Fruit fly (Drosophila melanogaster) whole organism, embryonic: ENCODE measurements around the gene mus301.

Source experiments
- Asciz ChIP-seq: fragments of 200-800 bp; sonication (Bioruptor generic); optimal IDR thresholded peaks from 2 replicates; lab custom pipeline; 2017; ENCODE audit warnings: missing biosample characterization, mild to moderate bottlenecking, missing genetic modification characterization, missing genetic modification reagents
- CG10959 ChIP-seq: fragments of 200-800 bp; sonication (Bioruptor generic); IDR thresholded peaks from 2 replicates; pipeline ENCODE4 v1.3.6; 2022; ENCODE audit warnings: missing biosample characterization, missing genetic modification characterization
- CG11085 ChIP-seq: fragments of 200-800 bp; sonication (Bioruptor generic); IDR thresholded peaks from 2 replicates; pipeline ENCODE4 v1.3.6; 2022; ENCODE audit warnings: missing biosample characterization, missing genetic modification characterization
- CG13424 ChIP-seq: fragments of 200-800 bp; sonication (Bioruptor generic); optimal IDR thresholded peaks from 2 replicates; lab custom pipeline; 2019; ENCODE audit warnings: missing biosample characterization, mild to moderate bottlenecking, missing genetic modification characterization, moderate library complexity
- CG14441 ChIP-seq: fragments of 200-800 bp; sonication (Bioruptor generic); IDR thresholded peaks from 2 replicates; pipeline ENCODE4 v1.3.6; 2022; ENCODE audit warnings: missing biosample characterization, missing genetic modification characterization
- CG14667 ChIP-seq: fragments of 200-800 bp; sonication (Bioruptor generic); IDR thresholded peaks from 2 replicates; pipeline ENCODE4 v1.3.6; 2022; ENCODE audit warnings: missing biosample characterization, missing genetic modification characterization
- CG15514 ChIP-seq: fragments of 200-800 bp; sonication (Bioruptor generic); optimal IDR thresholded peaks from 3 replicates; lab custom pipeline; 2017; ENCODE audit warnings: missing biosample characterization, missing genetic modification characterization, mild to moderate bottlenecking, moderate library complexity, missing genetic modification reagents
- CG16863 ChIP-seq: fragments of 200-800 bp; sonication (Bioruptor generic); optimal IDR thresholded peaks from 3 replicates; lab custom pipeline; 2016; ENCODE audit warnings: missing biosample characterization, missing genetic modification characterization
- CG1792 ChIP-seq: fragments of 200-800 bp; sonication (Bioruptor generic); optimal IDR thresholded peaks from 2 replicates; lab custom pipeline; 2016; ENCODE audit warnings: missing biosample characterization, missing genetic modification characterization
- CG18599 ChIP-seq: fragments of 200-800 bp; sonication (Bioruptor generic); optimal IDR thresholded peaks from 3 replicates; lab custom pipeline; 2017; ENCODE audit warnings: missing biosample characterization, missing genetic modification characterization, mild to moderate bottlenecking, moderate library complexity, missing genetic modification reagents
- CG2202 ChIP-seq: fragments of 200-800 bp; sonication (Bioruptor generic); optimal IDR thresholded peaks from 2 replicates; lab custom pipeline; 2018; ENCODE audit warnings: missing biosample characterization, mild to moderate bottlenecking, missing genetic modification characterization
- CG32767 ChIP-seq: fragments of 200-800 bp; sonication (Bioruptor generic); IDR thresholded peaks from 2 replicates; pipeline ENCODE4 v1.3.6; 2022; ENCODE audit warnings: missing biosample characterization, missing genetic modification characterization
- CG33213 ChIP-seq: fragments of 200-800 bp; sonication (Bioruptor generic); optimal IDR thresholded peaks from 3 replicates; lab custom pipeline; 2016; ENCODE audit warnings: missing biosample characterization, missing genetic modification characterization
- CG33557 ChIP-seq: fragments of 200-800 bp; sonication (Bioruptor generic); optimal IDR thresholded peaks from 2 replicates; lab custom pipeline; 2019; ENCODE audit warnings: missing biosample characterization, mild to moderate bottlenecking, missing genetic modification characterization, moderate library complexity
- CG34224 ChIP-seq: fragments of 200-800 bp; sonication (Bioruptor generic); IDR thresholded peaks from 3 replicates; pipeline ENCODE4 v1.3.6; 2022; ENCODE audit warnings: missing biosample characterization, missing genetic modification characterization; ENCODE audit not compliant: partially characterized antibody
- CG34422 ChIP-seq: fragments of 200-800 bp; sonication (Bioruptor generic); IDR thresholded peaks from 3 replicates; pipeline ENCODE4 v1.3.6; 2022; ENCODE audit warnings: missing biosample characterization, missing genetic modification characterization
- CG4404 ChIP-seq: fragments of 200-800 bp; sonication (Bioruptor generic); IDR thresholded peaks from 2 replicates; pipeline ENCODE4 v1.3.6; 2022; ENCODE audit warnings: missing biosample characterization, missing genetic modification characterization
- CG4730 ChIP-seq: fragments of 200-800 bp; sonication (Bioruptor generic); IDR thresholded peaks from 2 replicates; pipeline ENCODE4 v1.3.6; 2022; ENCODE audit warnings: missing biosample characterization, missing genetic modification characterization
- CG8359 ChIP-seq: fragments of 200-800 bp; sonication (Bioruptor generic); optimal IDR thresholded peaks from 2 replicates; lab custom pipeline; 2017; ENCODE audit warnings: missing biosample characterization, mild to moderate bottlenecking, missing genetic modification characterization, borderline replicate concordance
- CG8765 ChIP-seq: fragments of 200-800 bp; sonication (Bioruptor generic); IDR thresholded peaks from 2 replicates; pipeline ENCODE4 v1.3.6; 2022; ENCODE audit warnings: missing biosample characterization, missing genetic modification characterization
- CG9215 ChIP-seq: fragments of 200-800 bp; sonication (Bioruptor generic); IDR thresholded peaks from 2 replicates; pipeline ENCODE4 v1.3.6; 2022; ENCODE audit warnings: missing biosample characterization, missing genetic modification characterization
- D ChIP-seq, 2 experiments: fragments of 200-800 bp in 1 of 2; fragments of >200 bp in 1 of 2; sonication (Bioruptor generic) in 1 of 2; optimal IDR thresholded peaks; 2 replicates in 1 of 2; 3 replicates in 1 of 2; lab custom pipeline; 2017; ENCODE audit warnings: mild to moderate bottlenecking in 1 of 2, missing biosample characterization in 1 of 2, missing genetic modification characterization in 1 of 2, missing genetic modification reagents in 1 of 2
- Doc3 ChIP-seq: fragments of 200-800 bp; sonication (Bioruptor generic); IDR thresholded peaks from 3 replicates; pipeline ENCODE4 v1.3.6; 2022; ENCODE audit warnings: missing biosample characterization, missing genetic modification characterization; ENCODE audit not compliant: partially characterized antibody
- Dp ChIP-seq: fragments of 200-800 bp; sonication (Bioruptor generic); optimal IDR thresholded peaks from 2 replicates; lab custom pipeline; 2018; ENCODE audit warnings: missing biosample characterization, mild to moderate bottlenecking, missing genetic modification characterization, moderate library complexity
- Gug ChIP-seq: fragments of 200-800 bp; sonication (Bioruptor generic); IDR thresholded peaks from 4 replicates; pipeline ENCODE4 v1.3.6; 2022; ENCODE audit warnings: missing biosample characterization, missing genetic modification characterization
- Hand ChIP-seq: fragments of 200-800 bp; sonication (Bioruptor generic); optimal IDR thresholded peaks from 2 replicates; lab custom pipeline; 2017; ENCODE audit warnings: mild to moderate bottlenecking, missing biosample characterization, missing genetic modification reagents, missing genetic modification characterization
- HmgD ChIP-seq: fragments of 200-800 bp; sonication (Bioruptor generic); optimal IDR thresholded peaks from 3 replicates; lab custom pipeline; 2016; ENCODE audit warnings: missing biosample characterization, missing genetic modification characterization
- Mrtf ChIP-seq: fragments of 200-800 bp; sonication (Bioruptor generic); IDR thresholded peaks from 3 replicates; pipeline ENCODE4 v1.3.6; 2022; ENCODE audit warnings: missing biosample characterization, missing genetic modification characterization
- Sox100B ChIP-seq: fragments of 200-800 bp; sonication (Bioruptor generic); optimal IDR thresholded peaks from 3 replicates; lab custom pipeline; 2018; ENCODE audit warnings: missing biosample characterization, mild to moderate bottlenecking, missing genetic modification characterization
- Sry-δ ChIP-seq: fragments of 200-800 bp; sonication (Bioruptor generic); optimal IDR thresholded peaks from 2 replicates; lab custom pipeline; 2016; ENCODE audit warnings: missing biosample characterization, missing genetic modification characterization
- Trl ChIP-seq, 3 experiments: fragments of >200 bp in 2 of 3; fragments of 200-800 bp in 1 of 3; sonication (Bioruptor generic) in 1 of 3; optimal IDR thresholded peaks; 2 replicates in 1 of 3; 3 replicates in 2 of 3; lab custom pipeline; 2016 to 2017; ENCODE audit warnings: missing biosample characterization in 1 of 3, missing genetic modification characterization in 1 of 3
- ara ChIP-seq: fragments of 200-800 bp; sonication (Bioruptor generic); IDR thresholded peaks from 2 replicates; pipeline ENCODE4 v1.3.6; 2022; ENCODE audit warnings: missing biosample characterization, missing genetic modification characterization
- bigmax ChIP-seq: fragments of 200-800 bp; sonication (Bioruptor generic); optimal IDR thresholded peaks from 2 replicates; lab custom pipeline; 2018; ENCODE audit warnings: missing biosample characterization, mild to moderate bottlenecking, missing genetic modification characterization
- ci ChIP-seq: fragments of 200-800 bp; sonication (Bioruptor generic); IDR thresholded peaks from 3 replicates; pipeline ENCODE4 v1.3.6; 2022; ENCODE audit warnings: missing biosample characterization, missing genetic modification characterization
- ewg ChIP-seq: fragments of 200-800 bp; sonication (Bioruptor generic); optimal IDR thresholded peaks from 3 replicates; lab custom pipeline; 2017; ENCODE audit warnings: mild to moderate bottlenecking, missing biosample characterization, missing genetic modification reagents, missing genetic modification characterization
- fu2 ChIP-seq: fragments of 200-800 bp; sonication (Bioruptor generic); optimal IDR thresholded peaks from 2 replicates; lab custom pipeline; 2016; ENCODE audit warnings: missing biosample characterization, missing genetic modification characterization
- gce ChIP-seq: fragments of 200-800 bp; sonication (Bioruptor generic); IDR thresholded peaks from 3 replicates; pipeline ENCODE4 v1.3.6; 2022; ENCODE audit warnings: missing biosample characterization, missing genetic modification characterization
- lmd ChIP-seq: fragments of 200-800 bp; sonication (Bioruptor generic); IDR thresholded peaks from 2 replicates; pipeline ENCODE4 v1.3.6; 2022; ENCODE audit warnings: missing biosample characterization, missing genetic modification characterization
- prd ChIP-seq, 3 experiments: fragments of >200 bp in 2 of 3; fragments of 200-800 bp in 1 of 3; sonication (Bioruptor generic) in 1 of 3; optimal IDR thresholded peaks in 2 of 3; IDR thresholded peaks in 1 of 3; 2 replicates in 2 of 3; 3 replicates in 1 of 3; pipeline versions ENCODE4 v1.3.6 to Lab custom; 2017 to 2022; ENCODE audit warnings: missing biosample characterization in 1 of 3, missing genetic modification characterization in 1 of 3
- ranshi ChIP-seq: fragments of 200-800 bp; sonication (Bioruptor generic); IDR thresholded peaks from 2 replicates; pipeline ENCODE4 v1.3.6; 2022; ENCODE audit warnings: missing biosample characterization, missing genetic modification characterization
- shn ChIP-seq: fragments of 200-800 bp; sonication (Bioruptor generic); optimal IDR thresholded peaks from 3 replicates; lab custom pipeline; 2016; ENCODE audit warnings: missing biosample characterization, missing genetic modification characterization
- sim ChIP-seq: fragments of 200-800 bp; sonication (Bioruptor generic); IDR thresholded peaks from 2 replicates; pipeline ENCODE4 v1.3.6; 2022; ENCODE audit warnings: missing biosample characterization, missing genetic modification characterization
- slou ChIP-seq: fragments of 200-800 bp; sonication (Bioruptor generic); optimal IDR thresholded peaks from 3 replicates; lab custom pipeline; 2016; ENCODE audit warnings: missing biosample characterization, missing genetic modification characterization
- sug ChIP-seq: fragments of 200-800 bp; optimal IDR thresholded peaks from 2 replicates; lab custom pipeline; 2019; ENCODE audit warnings: missing biosample characterization, mild to moderate bottlenecking, missing genetic modification characterization, moderate library complexity
- tin ChIP-seq: fragments of 200-800 bp; sonication (Bioruptor generic); optimal IDR thresholded peaks from 3 replicates; lab custom pipeline; 2016; ENCODE audit warnings: missing biosample characterization, missing genetic modification characterization
- tna ChIP-seq: fragments of 200-800 bp; sonication (Bioruptor generic); IDR thresholded peaks from 2 replicates; pipeline ENCODE4 v1.3.6; 2022; ENCODE audit warnings: missing biosample characterization, missing genetic modification characterization; ENCODE audit not compliant: partially characterized antibody
- vnd ChIP-seq: fragments of 200-800 bp; sonication (Bioruptor generic); IDR thresholded peaks from 3 replicates; pipeline ENCODE4 v1.3.6; 2022; ENCODE audit warnings: missing biosample characterization, missing genetic modification characterization; ENCODE audit not compliant: partially characterized antibody

The mus301 gene

DNA sequence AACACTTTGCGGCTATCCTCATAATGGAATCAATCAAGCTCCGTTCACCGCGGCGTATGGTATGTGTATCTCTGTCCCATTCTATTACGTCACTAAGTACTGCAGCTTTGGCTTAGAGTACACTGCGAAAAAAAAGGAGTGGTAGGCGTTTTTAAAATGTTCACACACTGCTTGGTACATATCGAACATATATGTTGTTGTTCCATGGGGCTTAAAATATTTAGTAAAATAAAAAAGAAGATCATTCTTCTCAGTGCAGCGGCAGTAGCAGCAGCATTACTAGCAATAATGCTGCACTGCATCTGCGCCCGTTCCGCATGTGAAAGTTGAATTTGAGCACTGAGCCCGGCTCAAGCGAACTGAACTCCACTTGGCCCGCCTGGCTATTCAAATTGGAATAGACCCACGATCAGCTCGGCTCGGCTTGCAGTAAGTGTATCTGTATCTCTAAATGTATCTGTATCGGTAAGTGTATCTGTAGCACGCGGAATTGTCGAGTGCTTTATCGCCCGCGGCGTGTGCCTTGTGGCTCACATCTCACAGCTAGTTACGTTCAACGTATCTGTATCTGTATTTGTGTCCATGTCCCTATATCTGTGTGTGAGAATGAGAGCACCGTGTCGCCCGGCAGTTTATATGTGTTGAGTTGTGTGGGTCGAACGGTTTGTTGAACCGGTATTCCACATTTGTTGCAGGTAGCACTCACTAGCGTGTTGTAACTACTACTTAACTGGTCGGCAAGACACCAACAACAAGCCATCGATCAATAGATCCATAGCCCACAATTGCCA is 15.8 kb downstream of the mus301 start (continued):
- peak; percentile 37 for TF ChIP-seq CG16863
- TF ChIP-seq CG11085 (GFP tag; lab: Robert Waterston, UW): 0 out of 2 replicates have a peak, but pooled peaks have one; percentile 14
- TF ChIP-seq HmgD: no peak
- peak; percentile 41 for TF ChIP-seq CG33213
- TF ChIP-seq CG34422 (GFP tag; lab: Robert Waterston, UW): peak; percentile 70; the same call in 2 of the 3 replicates
- no peak for TF ChIP-seq slou (GFP tag; lab: Kevin White, UChicago)
- no peak for TF ChIP-seq CG33557 (GFP tag; lab: Kevin White, UChicago)
- no peak for TF ChIP-seq CG9215 (GFP tag; lab: Robert Waterston, UW)
- peak; percentile 66 for TF ChIP-seq CG14441 (GFP tag; lab: Robert Waterston, UW)
- peak; percentile 43 for TF ChIP-seq ewg (GFP tag; lab: Kevin White, UChicago)
- TF ChIP-seq sug (tag; lab: Kevin White, UChicago): no peak
- TF ChIP-seq Hand: no peak
- TF ChIP-seq Sox100B: peak; percentile 60
- TF ChIP-seq tin (GFP tag; lab: Kevin White, UChicago): peak; percentile 58
- no peak for TF ChIP-seq vnd (GFP tag; lab: Robert Waterston, UW)
- TF ChIP-seq Trl (optimal IDR thresholded peaks at IDR 0.05; lab: Kevin White, UChicago): no peak
- no peak for TF ChIP-seq Trl (GFP tag; optimal IDR thresholded peaks at IDR 0.05; lab: Kevin White, UChicago)
- TF ChIP-seq CG10959 (GFP tag; lab: Robert Waterston, UW): no peak
- no peak for TF ChIP-seq CG14667
- no peak for TF ChIP-seq bigmax (GFP tag; lab: Kevin White, UChicago)
- TF ChIP-seq CG18599: peak; percentile 33
- no peak for TF ChIP-seq D (optimal IDR thresholded peaks at IDR 0.05; lab: Kevin White, UChicago)
- peak; percentile 30 for TF ChIP-seq D (GFP tag; optimal IDR thresholded peaks at IDR 0.05; lab: Kevin White, UChicago)
- TF ChIP-seq CG4730: 0 out of 2 replicates have a peak, but pooled peaks have one; percentile 18
- TF ChIP-seq prd (optimal IDR thresholded peaks at IDR 0.05; lab: Kevin White, UChicago): no peak
- TF ChIP-seq prd (GFP tag; IDR thresholded peaks at IDR 0.05; lab: Robert Waterston, UW): peak; percentile 68; the same call in 1 of the 3 replicates
- peak; percentile 65 for TF ChIP-seq Asciz (GFP tag; lab: Kevin White, UChicago)
- peak; percentile 32; the same call in 1 of the 3 replicates for TF ChIP-seq gce
- TF ChIP-seq CG4404 (GFP tag; lab: Robert Waterston, UW): no peak
- peak; percentile 55; the same call in 1 of the 2 replicates for TF ChIP-seq CG32767
- no peak for TF ChIP-seq CG34224
- TF ChIP-seq CG8765 (GFP tag; lab: Robert Waterston, UW): no peak
- peak; percentile 29; the same call in 1 of the 2 replicates for TF ChIP-seq ara (GFP tag; lab: Robert Waterston, UW)
- TF ChIP-seq ci (GFP tag; lab: Robert Waterston, UW): peak; percentile 91
- 0 out of 4 replicates have a peak, but pooled peaks have one; percentile 10 for TF ChIP-seq Gug
- TF ChIP-seq CG8359: no peak
- no peak for TF ChIP-seq CG1792 (GFP tag; lab: Kevin White, UChicago)
- TF ChIP-seq Sry-δ: peak; percentile 7
- no peak for TF ChIP-seq fu2 (GFP tag; lab: Kevin White, UChicago)
- TF ChIP-seq CG15514 (GFP tag; lab: Kevin White, UChicago): peak; percentile 29
- TF ChIP-seq tna (GFP tag; lab: Robert Waterston, UW): no peak
- no peak for TF ChIP-seq shn (GFP tag; lab: Kevin White, UChicago)
- TF ChIP-seq ranshi (GFP tag; lab: Robert Waterston, UW): peak; percentile 46; the same call in 1 of the 2 replicates
- peak; percentile 65 for TF ChIP-seq CG13424 (tag; lab: Kevin White, UChicago)
- TF ChIP-seq Dp (GFP tag; lab: Kevin White, UChicago): no peak
- no peak for TF ChIP-seq Doc3
- peak; percentile 59 for TF ChIP-seq lmd (GFP tag; lab: Robert Waterston, UW)
- no peak for TF ChIP-seq CG2202
- TF ChIP-seq Mrtf (GFP tag; lab: Robert Waterston, UW): peak; percentile 53; the same call in 1 of the 3 replicates
- TF ChIP-seq sim (GFP tag; lab: Robert Waterston, UW): no peak
